Fruit fly (Drosophila melanogaster) whole organism, embryonic: ENCODE measurements around the gene beta4GalNAcTB.

ENCODE experiments used
- Bdp1 ChIP-seq: fragments of 200-800 bp; sonication (Bioruptor generic); optimal IDR thresholded peaks from 3 replicates; lab custom pipeline; 2016; ENCODE audit warnings: missing biosample characterization, missing genetic modification characterization
- CG10543 ChIP-seq: fragments of 200-800 bp; sonication (Bioruptor generic); optimal IDR thresholded peaks from 3 replicates; lab custom pipeline; 2017; ENCODE audit warnings: missing biosample characterization, mild to moderate bottlenecking, missing genetic modification characterization, moderate library complexity
- CG11696 ChIP-seq: fragments of 200-800 bp; sonication (Bioruptor generic); IDR thresholded peaks from 2 replicates; pipeline ENCODE4 v1.3.6; 2022; ENCODE audit warnings: missing biosample characterization, missing genetic modification characterization
- CG11723 ChIP-seq: fragments of 200-800 bp; sonication (Bioruptor generic); optimal IDR thresholded peaks from 2 replicates; lab custom pipeline; 2017; ENCODE audit warnings: missing biosample characterization, mild to moderate bottlenecking, missing genetic modification characterization
- CG12104 ChIP-seq: fragments of 200-800 bp; sonication (Bioruptor generic); optimal IDR thresholded peaks from 3 replicates; lab custom pipeline; 2016; ENCODE audit warnings: missing biosample characterization, missing genetic modification characterization
- CG12744 ChIP-seq: fragments of 200-800 bp; sonication (Bioruptor generic); optimal IDR thresholded peaks from 2 replicates; lab custom pipeline; 2016; ENCODE audit warnings: missing biosample characterization, missing genetic modification characterization
- CG14050 ChIP-seq: fragments of 200-800 bp; sonication (Bioruptor generic); IDR thresholded peaks from 3 replicates; pipeline ENCODE4 v1.3.6; 2022; ENCODE audit warnings: missing biosample characterization, missing genetic modification characterization
- CG14965 ChIP-seq: fragments of 200-800 bp; sonication (Bioruptor generic); optimal IDR thresholded peaks from 2 replicates; lab custom pipeline; 2016; ENCODE audit warnings: missing biosample characterization, missing genetic modification characterization, borderline replicate concordance
- CG1603 ChIP-seq: fragments of 200-800 bp; sonication (Bioruptor generic); optimal IDR thresholded peaks from 2 replicates; lab custom pipeline; 2019; ENCODE audit warnings: missing biosample characterization, mild to moderate bottlenecking, missing genetic modification characterization, moderate library complexity
- CG16779 ChIP-seq: fragments of 200-800 bp; sonication (Bioruptor generic); IDR thresholded peaks from 2 replicates; pipeline ENCODE4 v1.3.6; 2022; ENCODE audit warnings: missing biosample characterization, missing genetic modification characterization
- CG17612 ChIP-seq: fragments of 200-800 bp; sonication (Bioruptor generic); IDR thresholded peaks from 2 replicates; pipeline ENCODE4 v1.3.6; 2022; ENCODE audit warnings: missing biosample characterization, missing genetic modification characterization
- CG3163 ChIP-seq: fragments of 200-800 bp; sonication (Bioruptor generic); optimal IDR thresholded peaks from 3 replicates; lab custom pipeline; 2016; ENCODE audit warnings: missing biosample characterization, missing genetic modification characterization
- CG34376 ChIP-seq: fragments of 200-800 bp; sonication (Bioruptor generic); optimal IDR thresholded peaks from 2 replicates; lab custom pipeline; 2018; ENCODE audit warnings: missing biosample characterization, mild to moderate bottlenecking, missing genetic modification characterization
- CG5180 ChIP-seq: fragments of 200-800 bp; sonication (Bioruptor generic); optimal IDR thresholded peaks from 3 replicates; lab custom pipeline; 2017; ENCODE audit warnings: missing biosample characterization, missing genetic modification characterization, mild to moderate bottlenecking, moderate library complexity, missing genetic modification reagents
- CG6175 ChIP-seq: fragments of 200-800 bp; sonication (Bioruptor generic); IDR thresholded peaks from 3 replicates; pipeline ENCODE4 v1.3.6; 2022; ENCODE audit warnings: missing biosample characterization, missing genetic modification characterization
- CG6254 ChIP-seq: fragments of 200-800 bp; sonication (Bioruptor generic); optimal IDR thresholded peaks from 3 replicates; lab custom pipeline; 2017; ENCODE audit warnings: mild to moderate bottlenecking, missing biosample characterization, missing genetic modification reagents, missing genetic modification characterization
- CG7556 ChIP-seq: fragments of 200-800 bp; sonication (Bioruptor generic); optimal IDR thresholded peaks from 2 replicates; lab custom pipeline; 2017; ENCODE audit warnings: missing biosample characterization, mild to moderate bottlenecking, missing genetic modification characterization
- CG8359 ChIP-seq: fragments of 200-800 bp; sonication (Bioruptor generic); optimal IDR thresholded peaks from 2 replicates; lab custom pipeline; 2017; ENCODE audit warnings: missing biosample characterization, mild to moderate bottlenecking, missing genetic modification characterization, borderline replicate concordance
- Ets65A ChIP-seq: fragments of 200-800 bp; sonication (Bioruptor generic); peaks from one replicate; lab custom pipeline; 2016; ENCODE audit warnings: missing biosample characterization, missing genetic modification characterization
- Ets97D ChIP-seq: fragments of 200-800 bp; sonication (Bioruptor generic); optimal IDR thresholded peaks from 3 replicates; lab custom pipeline; 2016; ENCODE audit warnings: missing biosample characterization, missing genetic modification characterization
- Hr3 ChIP-seq: fragments of 200-800 bp; sonication (Bioruptor generic); optimal IDR thresholded peaks from 3 replicates; lab custom pipeline; 2016; ENCODE audit warnings: missing biosample characterization, missing genetic modification characterization
- Hsf ChIP-seq: fragments of 200-800 bp; sonication (Bioruptor generic); optimal IDR thresholded peaks from 3 replicates; lab custom pipeline; 2016; ENCODE audit warnings: missing biosample characterization, missing genetic modification characterization
- Lim3 ChIP-seq: fragments of 200-800 bp; sonication (Bioruptor generic); IDR thresholded peaks from 2 replicates; pipeline ENCODE4 v1.3.6; 2022; ENCODE audit warnings: missing biosample characterization, missing genetic modification characterization
- MESR4 ChIP-seq: fragments of 200-800 bp; sonication (Bioruptor generic); optimal IDR thresholded peaks from 2 replicates; lab custom pipeline; 2018; ENCODE audit warnings: missing biosample characterization, mild to moderate bottlenecking, missing genetic modification characterization, moderate library complexity
- Med ChIP-seq: fragments of 200-800 bp; sonication (Bioruptor generic); peaks from one replicate; lab custom pipeline; 2016; ENCODE audit warnings: missing biosample characterization, missing genetic modification characterization, mild to moderate bottlenecking, inconsistent platforms, moderate library complexity
- Mes4 ChIP-seq: fragments of 200-800 bp; sonication (Bioruptor generic); optimal IDR thresholded peaks from 2 replicates; lab custom pipeline; 2016; ENCODE audit warnings: missing biosample characterization, missing genetic modification characterization
- NC2β ChIP-seq: fragments of 200-800 bp; sonication (Bioruptor generic); optimal IDR thresholded peaks from 2 replicates; lab custom pipeline; 2016; ENCODE audit warnings: missing biosample characterization, missing genetic modification characterization
- Nf-YB ChIP-seq: fragments of 200-800 bp; sonication (Bioruptor generic); optimal IDR thresholded peaks from 3 replicates; lab custom pipeline; 2019; ENCODE audit warnings: missing biosample characterization, mild to moderate bottlenecking, missing genetic modification characterization, moderate library complexity
- Nf-YC ChIP-seq: fragments of 200-800 bp; optimal IDR thresholded peaks from 3 replicates; lab custom pipeline; 2019; ENCODE audit warnings: missing biosample characterization, mild to moderate bottlenecking, missing genetic modification characterization, moderate library complexity
- NfI ChIP-seq: fragments of 200-800 bp; sonication (Bioruptor generic); optimal IDR thresholded peaks from 3 replicates; lab custom pipeline; 2018; ENCODE audit warnings: missing biosample characterization, mild to moderate bottlenecking, missing genetic modification characterization, moderate library complexity
- Rx ChIP-seq: fragments of 200-800 bp; sonication (Bioruptor generic); IDR thresholded peaks from 2 replicates; pipeline ENCODE4 v1.3.6; 2022; ENCODE audit warnings: missing biosample characterization, missing genetic modification characterization
- Sry-β ChIP-seq: fragments of 200-800 bp; sonication (Bioruptor generic); optimal IDR thresholded peaks from 2 replicates; lab custom pipeline; 2018; ENCODE audit warnings: missing biosample characterization, mild to moderate bottlenecking, missing genetic modification characterization, moderate library complexity
- YL-1 ChIP-seq: fragments of 200-800 bp; sonication (Bioruptor generic); optimal IDR thresholded peaks from 3 replicates; lab custom pipeline; 2017; ENCODE audit warnings: missing biosample characterization, mild to moderate bottlenecking, missing genetic modification characterization
- al ChIP-seq: fragments of 200-800 bp; sonication (Bioruptor generic); IDR thresholded peaks from 2 replicates; pipeline ENCODE4 v1.3.6; 2022; ENCODE audit warnings: missing biosample characterization, missing genetic modification characterization
- bcd ChIP-seq: fragments of 200-800 bp; sonication (Bioruptor generic); optimal IDR thresholded peaks from 2 replicates; lab custom pipeline; 2017; ENCODE audit warnings: missing biosample characterization, mild to moderate bottlenecking, missing genetic modification characterization
- btn ChIP-seq: fragments of 200-800 bp; sonication (Bioruptor generic); optimal IDR thresholded peaks from 2 replicates; lab custom pipeline; 2016; ENCODE audit warnings: missing biosample characterization, missing genetic modification characterization
- chinmo ChIP-seq: fragments of 200-800 bp; sonication (Bioruptor generic); IDR thresholded peaks from 4 replicates; pipeline ENCODE4 v1.3.6; 2022; ENCODE audit warnings: missing biosample characterization, missing genetic modification characterization; ENCODE audit not compliant: partially characterized antibody
- danr ChIP-seq: fragments of 200-800 bp; sonication (Bioruptor generic); IDR thresholded peaks from 2 replicates; pipeline ENCODE4 v1.3.6; 2022; ENCODE audit warnings: missing biosample characterization, missing genetic modification characterization
- hkb ChIP-seq, 2 experiments: fragments of 200-800 bp in 1 of 2; fragments of >200 bp in 1 of 2; sonication (Bioruptor generic) in 1 of 2; IDR thresholded peaks in 1 of 2; optimal IDR thresholded peaks in 1 of 2; 2 replicates each; pipeline versions ENCODE4 v1.3.6 to Lab custom; 2017 to 2022; ENCODE audit warnings: missing biosample characterization in 1 of 2, missing genetic modification characterization in 1 of 2
- jumu ChIP-seq: fragments of 200-800 bp; sonication (Bioruptor generic); optimal IDR thresholded peaks from 3 replicates; lab custom pipeline; 2016; ENCODE audit warnings: missing biosample characterization, missing genetic modification characterization
- lbe ChIP-seq: fragments of 200-800 bp; sonication (Bioruptor generic); optimal IDR thresholded peaks from 2 replicates; lab custom pipeline; 2016; ENCODE audit warnings: missing biosample characterization, mild to moderate bottlenecking, missing genetic modification characterization
- mirr ChIP-seq: fragments of 200-800 bp; sonication (Bioruptor generic); optimal IDR thresholded peaks from 3 replicates; lab custom pipeline; 2018; ENCODE audit warnings: missing biosample characterization, mild to moderate bottlenecking, missing genetic modification characterization
- nerfin-1 ChIP-seq: fragments of 200-800 bp; sonication (Bioruptor generic); optimal IDR thresholded peaks from 3 replicates; lab custom pipeline; 2019; ENCODE audit warnings: missing biosample characterization, mild to moderate bottlenecking, missing genetic modification characterization, moderate library complexity
- nerfin-2 ChIP-seq: fragments of 200-800 bp; sonication (Bioruptor generic); IDR thresholded peaks from 2 replicates; pipeline ENCODE4 v1.3.6; 2022; ENCODE audit warnings: missing biosample characterization, missing genetic modification characterization; ENCODE audit not compliant: partially characterized antibody
- phol ChIP-seq: fragments of 200-800 bp; sonication (Bioruptor generic); optimal IDR thresholded peaks from 3 replicates; lab custom pipeline; 2018; ENCODE audit warnings: missing biosample characterization, mild to moderate bottlenecking, missing genetic modification characterization, moderate library complexity
- repo ChIP-seq: fragments of 200-800 bp; sonication (Bioruptor generic); optimal IDR thresholded peaks from 2 replicates; lab custom pipeline; 2016; ENCODE audit warnings: missing biosample characterization, missing genetic modification characterization
- row ChIP-seq: fragments of 200-800 bp; sonication (Bioruptor generic); IDR thresholded peaks from 3 replicates; pipeline ENCODE4 v1.3.6; 2022; ENCODE audit warnings: missing biosample characterization, missing genetic modification characterization
- scrt ChIP-seq: fragments of 200-800 bp; sonication (Bioruptor generic); optimal IDR thresholded peaks from 2 replicates; lab custom pipeline; 2018; ENCODE audit warnings: missing biosample characterization, mild to moderate bottlenecking, missing genetic modification characterization, moderate library complexity
- ssp ChIP-seq: fragments of 200-800 bp; sonication (Bioruptor generic); IDR thresholded peaks from 2 replicates; pipeline ENCODE4 v1.3.6; 2022; ENCODE audit warnings: missing biosample characterization, missing genetic modification characterization

Gene beta4GalNAcTB

DNA sequence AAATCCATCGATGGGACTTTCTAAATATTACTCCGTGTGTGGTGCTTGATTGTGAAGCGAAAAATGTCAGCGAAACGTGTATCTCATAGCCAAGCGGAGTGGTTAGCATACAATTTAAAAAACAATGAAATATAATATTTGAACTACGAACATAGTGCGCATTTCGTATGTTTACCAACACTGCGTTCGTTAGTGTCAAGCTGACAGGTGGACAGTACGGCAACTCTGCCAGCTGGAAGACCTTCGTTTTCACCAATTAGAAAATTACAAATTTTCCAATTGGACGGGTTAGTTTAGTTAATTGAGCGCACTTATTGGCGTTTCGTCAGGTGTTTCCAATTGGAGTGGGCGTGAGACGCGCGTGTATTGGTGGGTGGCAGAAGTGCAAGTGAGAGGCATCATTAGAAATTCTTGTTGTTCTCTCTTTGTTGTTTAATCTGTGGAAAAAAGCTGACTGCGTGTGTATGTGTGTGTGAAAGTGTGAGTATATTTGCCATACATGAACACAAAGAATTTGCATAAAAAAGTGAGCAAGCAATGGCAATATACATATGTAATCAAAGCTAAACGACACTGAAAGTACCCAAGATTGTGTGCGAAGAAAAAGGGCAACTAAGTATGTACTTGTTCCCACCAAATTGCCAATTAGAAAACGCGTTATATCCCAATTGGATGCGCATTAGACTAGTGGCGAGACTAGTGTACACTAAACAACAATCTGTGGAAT lies 6.1 kb upstream of the beta4GalNAcTB start (continued):
- TF ChIP-seq nerfin-2 (no peak), ssp (GFP tag; lab: Robert Waterston, UW) (no peak), CG14965 (GFP tag; lab: Kevin White, UChicago) (no peak), CG3163 (peak; percentile 33), Med (GFP tag; lab: Kevin White, UChicago) (peak; percentile 90), Nf-YC (tag; lab: Kevin White, UChicago) (peak; percentile 91), repo (GFP tag; lab: Kevin White, UChicago) (peak; percentile 11), MESR4 (GFP tag; lab: Kevin White, UChicago) (peak; percentile 26), CG10543 (GFP tag; lab: Kevin White, UChicago) (no peak), CG11723 (no peak), Mes4 (GFP tag; lab: Kevin White, UChicago) (no peak), Nf-YB (GFP tag; lab: Kevin White, UChicago) (peak; percentile 54), chinmo (GFP tag; lab: Robert Waterston, UW) (0 out of 4 replicates have a peak, but pooled peaks have one; percentile 40), CG1603 (tag; lab: Kevin White, UChicago) (peak; percentile 57), CG16779 (no peak), CG6175 (GFP tag; lab: Robert Waterston, UW) (no peak), jumu (GFP tag; lab: Kevin White, UChicago) (peak; percentile 25), Hsf (peak; percentile 30), CG17612 (no peak), mirr (GFP tag; lab: Kevin White, UChicago) (no peak), CG7556 (GFP tag; lab: Kevin White, UChicago) (no peak), nerfin-1 (tag; lab: Kevin White, UChicago) (no peak), CG12744 (GFP tag; lab: Kevin White, UChicago) (peak; percentile 48), bcd (GFP tag; lab: Kevin White, UChicago) (peak; percentile 7), phol (tag; lab: Kevin White, UChicago) (peak; percentile 17), scrt (GFP tag; lab: Kevin White, UChicago) (peak; percentile 32), Rx (GFP tag; lab: Robert Waterston, UW) (no peak), danr (GFP tag; lab: Robert Waterston, UW) (no peak), CG6254 (no peak), NfI (GFP tag; lab: Kevin White, UChicago) (peak; percentile 53), Ets65A (GFP tag; lab: Kevin White, UChicago) (peak; percentile 15), Bdp1 (GFP tag; lab: Kevin White, UChicago) (peak; percentile 9), row (peak; percentile 48; the same call in 2 of the 3 replicates), al (GFP tag; lab: Robert Waterston, UW) (peak; percentile 27; the same call in 1 of the 2 replicates), YL-1 (GFP tag; lab: Kevin White, UChicago) (peak; percentile 45), CG11696 (GFP tag; lab: Robert Waterston, UW) (no peak), btn (no peak), Ets97D (GFP tag; lab: Kevin White, UChicago) (peak; percentile 80), NC2β (GFP tag; lab: Kevin White, UChicago) (peak; percentile 24), CG14050 (GFP tag; lab: Robert Waterston, UW) (no peak), CG5180 (GFP tag; lab: Kevin White, UChicago) (no peak), CG34376 (no peak), CG8359 (GFP tag; lab: Kevin White, UChicago) (no peak), lbe (GFP tag; lab: Kevin White, UChicago) (peak; percentile 10), Lim3 (GFP tag; lab: Robert Waterston, UW) (no peak), Hr3 (no peak), Sry-β (GFP tag; lab: Kevin White, UChicago) (no peak), hkb (optimal IDR thresholded peaks at IDR 0.05; lab: Kevin White, UChicago) (no peak), hkb (GFP tag; IDR thresholded peaks at IDR 0.05; lab: Robert Waterston, UW) (0 out of 2 replicates have a peak, but pooled peaks have one; percentile 10), CG12104 (GFP tag; lab: Kevin White, UChicago) (no peak)
